Worm (Caenorhabditis elegans): ENCODE measurements around the gene lys-8.
"Not testable (repeated sequence)": the region's sequence is repeated elsewhere in the genome, so short reads cannot be mapped to it uniquely, and the experiment has no call there.

ce11 chrII:5622383-5622939 is 36.5 kb downstream of the lys-8 start, which contains the start of the genes eif-3.L and npl-4.2:
- not testable (repeated sequence) for TF ChIP-seq nhr-23 (tag; optimal IDR thresholded peaks at IDR 0.05); sea-2 (GFP tag; optimal IDR thresholded peaks at IDR 0.05); elt-3 (tag; optimal IDR thresholded peaks at IDR 0.05); zag-1 (tag; optimal IDR thresholded peaks at IDR 0.05); pqm-1 (tag; optimal IDR thresholded peaks at IDR 0.05)
